Fruit fly (Drosophila melanogaster) whole organism, prepupa: ENCODE results near the gene Mi-2.

Experiments used
- Blimp-1 ChIP-seq: fragments of 200-800 bp; sonication (Bioruptor generic); optimal IDR thresholded peaks from 3 replicates; lab custom pipeline; 2017; ENCODE audit warnings: missing biosample characterization, missing genetic modification characterization, mild to moderate bottlenecking, moderate library complexity, missing genetic modification reagents
- CG10631 ChIP-seq: fragments of 200-800 bp; sonication (Bioruptor generic); optimal IDR thresholded peaks from 2 replicates; lab custom pipeline; 2016; ENCODE audit warnings: missing biosample characterization, missing genetic modification characterization
- CG11294 ChIP-seq: fragments of 200-800 bp; sonication (Bioruptor generic); IDR thresholded peaks from 2 replicates; pipeline ENCODE4 v1.3.6; 2022; ENCODE audit warnings: missing biosample characterization, missing genetic modification characterization
- CG16779 ChIP-seq: fragments of 200-800 bp; sonication (Bioruptor generic); optimal IDR thresholded peaks from 3 replicates; lab custom pipeline; 2017; ENCODE audit warnings: missing biosample characterization, mild to moderate bottlenecking, missing genetic modification characterization
- CG3032 ChIP-seq: fragments of 200-800 bp; optimal IDR thresholded peaks from 2 replicates; lab custom pipeline; 2019; ENCODE audit warnings: missing biosample characterization, mild to moderate bottlenecking, missing genetic modification characterization, moderate library complexity
- CG31627 ChIP-seq: fragments of 200-800 bp; sonication (Bioruptor generic); optimal IDR thresholded peaks from 3 replicates; lab custom pipeline; 2016; ENCODE audit warnings: missing biosample characterization, missing genetic modification characterization
- CG34406 ChIP-seq: fragments of 200-800 bp; sonication (Bioruptor generic); optimal IDR thresholded peaks from 3 replicates; lab custom pipeline; 2016; ENCODE audit warnings: missing biosample characterization, missing genetic modification characterization
- CG3919 ChIP-seq: fragments of 200-800 bp; sonication (Bioruptor generic); optimal IDR thresholded peaks from 3 replicates; lab custom pipeline; 2016; ENCODE audit warnings: missing biosample characterization, missing genetic modification characterization
- CG6163 ChIP-seq: fragments of 200-800 bp; sonication (Bioruptor generic); IDR thresholded peaks from 3 replicates; pipeline ENCODE4 v1.3.6; 2022; ENCODE audit warnings: missing biosample characterization, missing genetic modification characterization
- CG6276 ChIP-seq: fragments of 200-800 bp; sonication (Bioruptor generic); optimal IDR thresholded peaks from 2 replicates; lab custom pipeline; 2017; ENCODE audit warnings: missing biosample characterization, mild to moderate bottlenecking, missing genetic modification characterization
- CG6854 ChIP-seq: fragments of 200-800 bp; sonication (Bioruptor generic); optimal IDR thresholded peaks from 2 replicates; lab custom pipeline; 2017; ENCODE audit warnings: missing biosample characterization, mild to moderate bottlenecking, missing genetic modification characterization
- CG7368 ChIP-seq: fragments of 200-800 bp; sonication (Bioruptor generic); optimal IDR thresholded peaks from 3 replicates; lab custom pipeline; 2016; ENCODE audit warnings: missing biosample characterization, missing genetic modification characterization
- CG8119 ChIP-seq: fragments of 200-800 bp; sonication (Bioruptor generic); IDR thresholded peaks from 3 replicates; pipeline ENCODE4 v1.3.6; 2022; ENCODE audit warnings: missing biosample characterization, missing genetic modification characterization
- CG9139 ChIP-seq: fragments of 200-800 bp; sonication (Bioruptor generic); optimal IDR thresholded peaks from 3 replicates; lab custom pipeline; 2017; ENCODE audit warnings: missing biosample characterization, mild to moderate bottlenecking, missing genetic modification characterization
- Eip75B ChIP-seq: fragments of 200-800 bp; sonication (Bioruptor generic); optimal IDR thresholded peaks from 3 replicates; lab custom pipeline; 2016; ENCODE audit warnings: missing biosample characterization, missing genetic modification characterization
- Eip78C ChIP-seq: fragments of 200-800 bp; sonication (Bioruptor generic); peaks from one replicate; lab custom pipeline; 2016; ENCODE audit warnings: missing biosample characterization, missing genetic modification characterization
- Ets21C ChIP-seq: fragments of 200-800 bp; sonication (Bioruptor generic); optimal IDR thresholded peaks from 3 replicates; lab custom pipeline; 2016; ENCODE audit warnings: missing biosample characterization, missing genetic modification characterization
- Ets96B ChIP-seq: fragments of 200-800 bp; optimal IDR thresholded peaks from 2 replicates; lab custom pipeline; 2019; ENCODE audit warnings: missing biosample characterization, mild to moderate bottlenecking, missing genetic modification characterization, moderate library complexity
- Gug ChIP-seq: fragments of 200-800 bp; sonication (Bioruptor generic); IDR thresholded peaks from 2 replicates; pipeline ENCODE4 v1.3.6; 2022; ENCODE audit warnings: missing biosample characterization, missing genetic modification characterization
- Hr38 ChIP-seq: sonication (Bioruptor generic); optimal IDR thresholded peaks from 2 replicates; lab custom pipeline; 2016; ENCODE audit warnings: missing biosample characterization, missing genetic modification characterization
- Hr39 ChIP-seq: fragments of 200-800 bp; sonication (Bioruptor generic); optimal IDR thresholded peaks from 2 replicates; lab custom pipeline; 2016; ENCODE audit warnings: missing biosample characterization, missing genetic modification characterization
- Lpt ChIP-seq: fragments of 200-800 bp; sonication (Bioruptor generic); optimal IDR thresholded peaks from 3 replicates; lab custom pipeline; 2016; ENCODE audit warnings: missing biosample characterization, missing genetic modification characterization
- Met ChIP-seq: fragments of 200-800 bp; sonication (Bioruptor generic); optimal IDR thresholded peaks from 3 replicates; lab custom pipeline; 2016; ENCODE audit warnings: missing biosample characterization, missing genetic modification characterization
- OdsH ChIP-seq: fragments of 200-800 bp; sonication (Bioruptor generic); optimal IDR thresholded peaks from 3 replicates; lab custom pipeline; 2016; ENCODE audit warnings: missing biosample characterization, missing genetic modification characterization
- Sox14 ChIP-seq: fragments of 200-800 bp; sonication (Bioruptor generic); optimal IDR thresholded peaks from 3 replicates; lab custom pipeline; 2016; ENCODE audit warnings: missing biosample characterization, missing genetic modification characterization
- achi ChIP-seq: fragments of 200-800 bp; sonication (Bioruptor generic); optimal IDR thresholded peaks from 3 replicates; lab custom pipeline; 2016; ENCODE audit warnings: missing biosample characterization, missing genetic modification characterization
- acj6 ChIP-seq: fragments of 200-800 bp; sonication (Bioruptor generic); optimal IDR thresholded peaks from 3 replicates; lab custom pipeline; 2016; ENCODE audit warnings: missing biosample characterization, missing genetic modification characterization
- cyc ChIP-seq: fragments of 200-800 bp; sonication (Bioruptor generic); optimal IDR thresholded peaks from 3 replicates; lab custom pipeline; 2016; ENCODE audit warnings: missing biosample characterization, missing genetic modification characterization
- esn ChIP-seq: fragments of 200-800 bp; sonication (Bioruptor generic); optimal IDR thresholded peaks from 2 replicates; lab custom pipeline; 2016; ENCODE audit warnings: missing biosample characterization, mild to moderate bottlenecking, missing genetic modification characterization, moderate library complexity
- fd85E ChIP-seq: fragments of 200-800 bp; sonication (Bioruptor generic); optimal IDR thresholded peaks from 3 replicates; lab custom pipeline; 2016; ENCODE audit warnings: missing biosample characterization, missing genetic modification characterization
- fkh ChIP-seq: fragments of 200-800 bp; sonication (Bioruptor generic); optimal IDR thresholded peaks from 3 replicates; lab custom pipeline; 2017; ENCODE audit warnings: missing biosample characterization, mild to moderate bottlenecking, missing genetic modification characterization, moderate library complexity
- lz ChIP-seq: fragments of 200-800 bp; sonication (Bioruptor generic); optimal IDR thresholded peaks from 3 replicates; lab custom pipeline; 2016; ENCODE audit warnings: missing biosample characterization, missing genetic modification characterization
- net ChIP-seq: fragments of 200-800 bp; sonication (Bioruptor generic); optimal IDR thresholded peaks from 3 replicates; lab custom pipeline; 2016; ENCODE audit warnings: missing biosample characterization, missing genetic modification characterization
- pdm3 ChIP-seq: fragments of 200-800 bp; sonication (Bioruptor generic); optimal IDR thresholded peaks from 3 replicates; lab custom pipeline; 2016; ENCODE audit warnings: missing biosample characterization, missing genetic modification characterization
- salr ChIP-seq, 2 experiments: fragments of 200-800 bp; sonication (Bioruptor generic); optimal IDR thresholded peaks; 3 replicates each; lab custom pipeline; 2016 to 2018; ENCODE audit warnings: missing biosample characterization in 2 of 2, missing genetic modification characterization in 2 of 2, mild to moderate bottlenecking in 1 of 2
- spab ChIP-seq: fragments of 200-800 bp; sonication (Bioruptor generic); optimal IDR thresholded peaks from 2 replicates; lab custom pipeline; 2017; ENCODE audit warnings: missing biosample characterization, mild to moderate bottlenecking, missing genetic modification characterization, missing genetic modification reagents
- ss ChIP-seq, 2 experiments: fragments of 200-800 bp; sonication (Bioruptor generic); optimal IDR thresholded peaks; 2 replicates in 1 of 2; 3 replicates in 1 of 2; lab custom pipeline; 2017 to 2018; ENCODE audit warnings: mild to moderate bottlenecking in 2 of 2, missing biosample characterization in 2 of 2, missing genetic modification characterization in 2 of 2, moderate library complexity in 1 of 2
- topi ChIP-seq: fragments of 200-800 bp; sonication (Bioruptor generic); optimal IDR thresholded peaks from 3 replicates; lab custom pipeline; 2016; ENCODE audit warnings: missing biosample characterization, missing genetic modification characterization

Mi-2 gene

dm6 chr3L:19845047-19845906, 64.7 kb downstream of the Mi-2 start, which contains the start of gene Papss:
Gene Papss, plus strand, starts transcription at chr3L:19845293.
- TF ChIP-seq CG31627 (peak; percentile 3), esn (GFP tag; lab: Kevin White, UChicago) (peak; percentile 66), lz (peak; percentile 49), Met (GFP tag; lab: Kevin White, UChicago) (no peak), CG6163 (GFP tag; lab: Robert Waterston, UW) (peak; percentile 29; the same call in 1 of the 3 replicates), CG11294 (GFP tag; lab: Robert Waterston, UW) (no peak)

dm6 chr3L:19844507-19844906, 65.5 kb downstream of the Mi-2 start:
- TF ChIP-seq Ets21C (GFP tag; lab: Kevin White, UChicago) = no peak
- no peak for TF ChIP-seq fd85E (GFP tag; lab: Kevin White, UChicago)
- TF ChIP-seq CG7368 (GFP tag; lab: Kevin White, UChicago) = no peak
- TF ChIP-seq CG31627 = no peak
- TF ChIP-seq Lpt (GFP tag; lab: Kevin White, UChicago) = no peak
- TF ChIP-seq Met (GFP tag; lab: Kevin White, UChicago) = no peak
- TF ChIP-seq esn (GFP tag; lab: Kevin White, UChicago) = no peak
- no peak for TF ChIP-seq Eip75B (GFP tag; lab: Kevin White, UChicago)
- no peak for TF ChIP-seq OdsH (GFP tag; lab: Kevin White, UChicago)
- TF ChIP-seq CG6163 (GFP tag; lab: Robert Waterston, UW) = no peak
- TF ChIP-seq CG16779 (tag; lab: Kevin White, UChicago) = no peak
- TF ChIP-seq CG9139 = no peak

dm6 chr3L:19836375-19836937, 73.6 kb downstream of the Mi-2 start, which contains the start of gene kto:
Gene kto, plus strand, starts transcription at chr3L:19836614.
- no peak for TF ChIP-seq CG6276 (GFP tag; lab: Kevin White, UChicago)
- no peak for TF ChIP-seq fkh (GFP tag; lab: Kevin White, UChicago)
- no peak for TF ChIP-seq CG34406
- TF ChIP-seq esn (GFP tag; lab: Kevin White, UChicago) = no peak
- TF ChIP-seq acj6 (GFP tag; lab: Kevin White, UChicago) = no peak
- TF ChIP-seq Eip78C (GFP tag; lab: Kevin White, UChicago) = no peak
- no peak for TF ChIP-seq CG3919 (GFP tag; lab: Kevin White, UChicago)
- TF ChIP-seq CG6854 (GFP tag; lab: Kevin White, UChicago) = no peak
- TF ChIP-seq cyc (GFP tag; lab: Kevin White, UChicago) = no peak
- TF ChIP-seq, all 60 proteins: peak for 0

- TF ChIP-seq Sox14 (GFP tag; lab: Kevin White, UChicago) (peak; percentile 36), esn (GFP tag; lab: Kevin White, UChicago) (peak; percentile 35), Lpt (GFP tag; lab: Kevin White, UChicago) (no peak), CG6163 (GFP tag; lab: Robert Waterston, UW) (peak; percentile 43; the same call in 2 of the 3 replicates), CG31627 (peak; percentile 34), CG3032 (tag; lab: Kevin White, UChicago) (peak; percentile 29), Hr39 (GFP tag; lab: Kevin White, UChicago) (no peak), salr (GFP tag; optimal IDR thresholded peaks at IDR 0.05; lab: Kevin White, UChicago) (peak in 1 of 2 experiments; percentile 24), Ets96B (tag; lab: Kevin White, UChicago) (no peak)
Measured at dm6 chr3L:19834143-19834794, 75.7 kb downstream of the Mi-2 start, which contains the start of the genes trc and CG32221. Gene trc, minus strand, starts transcription at chr3L:19834304. Gene CG32221, plus strand, starts transcription at chr3L:19834670.

dm6 chr3L:19833227-19833626, 76.8 kb downstream of the Mi-2 start:
- TF ChIP-seq topi (peak; percentile 17), CG8119 (peak; percentile 22; the same call in 1 of the 3 replicates), achi (GFP tag; lab: Kevin White, UChicago) (no peak), cyc (GFP tag; lab: Kevin White, UChicago) (no peak), Blimp-1 (GFP tag; lab: Kevin White, UChicago) (peak; percentile 81), CG31627 (no peak), Lpt (GFP tag; lab: Kevin White, UChicago) (no peak), pdm3 (GFP tag; lab: Kevin White, UChicago) (no peak), Met (GFP tag; lab: Kevin White, UChicago) (no peak), Gug (GFP tag; lab: Robert Waterston, UW) (no peak), Hr38 (GFP tag; lab: Kevin White, UChicago) (no peak), net (GFP tag; lab: Kevin White, UChicago) (no peak), spab (GFP tag; lab: Kevin White, UChicago) (no peak), CG34406 (no peak), CG10631 (no peak), Ets96B (tag; lab: Kevin White, UChicago) (no peak), CG6854 (GFP tag; lab: Kevin White, UChicago) (peak; percentile 58), ss (GFP tag; optimal IDR thresholded peaks at IDR 0.05; lab: Kevin White, UChicago) (peak in 1 of 2 experiments; percentile 71)
